Worm (Caenorhabditis elegans) whole organism, young adult: ENCODE data around the gene ptc-1.

Source experiments
- B0261.1 ChIP-seq: sonication (generic microtip); optimal IDR thresholded peaks from 2 replicates; lab custom pipeline; 2016; ENCODE audit warnings: mild to moderate bottlenecking, missing genetic modification characterization, moderate library complexity, missing compliant biosample characterization
- F37B4.10 ChIP-seq: fragments of 200-800 bp; sonication (Bioruptor generic); IDR thresholded peaks from 2 replicates; pipeline ENCODE4 v1.3.6; 2022; ENCODE audit warnings: missing genetic modification characterization, missing compliant biosample characterization
- F39B2.1 ChIP-seq: fragments of 200-800 bp; sonication (Bioruptor generic); IDR thresholded peaks from 2 replicates; pipeline ENCODE4 v1.3.6; 2022; ENCODE audit warnings: missing genetic modification reagents, missing genetic modification characterization, missing compliant biosample characterization
- F52B5.7 ChIP-seq: sonication (generic microtip); optimal IDR thresholded peaks from 2 replicates; lab custom pipeline; 2016; ENCODE audit warnings: mild to moderate bottlenecking, missing genetic modification characterization, missing compliant biosample characterization
- ama-1 ChIP-seq, 3 experiments: fragments of 150-350 bp in 1 of 3; sonication (generic microtip) in 2 of 3; optimal IDR thresholded peaks; 2 replicates each; lab custom pipeline; 2014 to 2018; ENCODE audit warnings: missing biosample characterization in 2 of 3, missing genetic modification characterization in 2 of 3, missing genetic modification reagents in 2 of 3
- dpff-1 ChIP-seq: sonication (generic microtip); optimal IDR thresholded peaks from 2 replicates; lab custom pipeline; 2017; ENCODE audit warnings: mild to moderate bottlenecking, missing genetic modification characterization, missing compliant biosample characterization
- ets-4 ChIP-seq: fragments of 200-800 bp; sonication (Bioruptor generic); optimal IDR thresholded peaks from 2 replicates; lab custom pipeline; 2018; ENCODE audit warnings: mild to moderate bottlenecking, missing genetic modification characterization, missing compliant biosample characterization
- fkh-3 ChIP-seq: sonication (generic microtip); optimal IDR thresholded peaks from 2 replicates; lab custom pipeline; 2016; ENCODE audit warnings: mild to moderate bottlenecking, missing genetic modification characterization, missing compliant biosample characterization
- hlh-26 ChIP-seq: fragments of 200-800 bp; sonication (Bioruptor generic); conservative IDR thresholded peaks from 2 replicates; pipeline ENCODE4 v1.3.6; 2022; ENCODE audit warnings: missing genetic modification reagents, missing genetic modification characterization, missing compliant biosample characterization
- lin-40 ChIP-seq: sonication (generic microtip); optimal IDR thresholded peaks from 2 replicates; lab custom pipeline; 2016; ENCODE audit warnings: missing genetic modification characterization, mild to moderate bottlenecking, missing compliant biosample characterization, missing genotype, missing genetic modification reagents
- pbrm-1 ChIP-seq: fragments of 200-800 bp; sonication (Bioruptor generic); IDR thresholded peaks from 2 replicates; pipeline ENCODE4 v1.3.6; 2022; ENCODE audit warnings: missing genetic modification reagents, missing genetic modification characterization, missing compliant biosample characterization
- tbx-9 ChIP-seq: sonication (generic microtip); optimal IDR thresholded peaks from 2 replicates; lab custom pipeline; 2016; ENCODE audit warnings: borderline replicate concordance, missing genetic modification characterization, inconsistent platforms, missing compliant biosample characterization

- TF ChIP-seq F39B2.1 (no peak), lin-40 (no peak), F52B5.7 (no peak), hlh-26 (GFP tag; lab: Robert Waterston, UW) (no peak), dpff-1 (no peak), tbx-9 (tag; lab: Kevin White, UChicago) (no peak), B0261.1 (tag; lab: Kevin White, UChicago) (no peak), ama-1 (optimal IDR thresholded peaks at IDR 0.05; lab: Kevin White, UChicago) (no peak), ama-1 (GFP tag; optimal IDR thresholded peaks at IDR 0.05; lab: Kevin White, UChicago) (no peak), fkh-3 (no peak), F37B4.10 (GFP tag; lab: Robert Waterston, UW) (no peak), ets-4 (GFP tag; lab: Kevin White, UChicago) (no peak), pbrm-1 (GFP tag; lab: Robert Waterston, UW) (no peak)
These were observed 23.0 kb upstream of the ptc-1 start, which contains the start of gene ztf-17 for ce11 chrII:7870062-7870461.
